Fruit fly (Drosophila melanogaster) whole organism: ENCODE measurements around the gene yem.

ENCODE experiments used
- CG8478 ChIP-seq: fragments of >200 bp; optimal IDR thresholded peaks from 2 replicates; lab custom pipeline; 2018; ENCODE audit warnings: inconsistent platforms
- Dll ChIP-seq: fragments of >200 bp; optimal IDR thresholded peaks from 2 replicates; lab custom pipeline; 2017
- EcR ChIP-seq, 2 experiments: fragments of >200 bp; optimal IDR thresholded peaks; 2 replicates each; lab custom pipeline; 2017; ENCODE audit warnings: missing biosample characterization in 2 of 2, missing genetic modification characterization in 2 of 2, missing genetic modification reagents in 2 of 2
- pan ChIP-seq: fragments of >200 bp; optimal IDR thresholded peaks from 2 replicates; lab custom pipeline; 2017
- psq ChIP-seq: fragments of >200 bp; optimal IDR thresholded peaks from 2 replicates; lab custom pipeline; 2017
- usp ChIP-seq: fragments of >200 bp; optimal IDR thresholded peaks from 2 replicates; lab custom pipeline; 2017; ENCODE audit warnings: missing biosample characterization, missing genetic modification characterization, mixed read lengths

DNA sequence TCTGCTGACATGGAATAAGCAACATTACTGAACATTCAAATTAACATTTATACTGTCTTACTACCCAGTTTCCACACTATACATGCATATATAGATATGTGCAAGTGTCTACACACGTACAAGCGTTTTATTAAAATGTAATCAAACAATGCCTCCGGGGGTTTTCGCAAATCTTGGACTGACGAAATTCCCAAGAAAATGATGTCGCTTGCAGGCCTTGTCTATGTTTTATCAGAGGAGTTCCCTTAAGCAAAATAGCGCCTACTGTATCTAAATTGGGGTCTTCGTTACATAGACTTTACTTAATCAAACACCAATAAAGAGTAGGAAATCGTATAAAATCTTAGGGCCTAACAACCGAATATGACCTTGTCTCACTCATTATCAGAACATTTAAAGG, 36.9 kb upstream of the yem start:
- no peak for TF ChIP-seq EcR (GFP tag; optimal IDR thresholded peaks at IDR 0.05; lab: Kevin White, UChicago)
- TF ChIP-seq psq (lab: Kevin White, UChicago), result no peak
- no peak for TF ChIP-seq usp
- no peak for TF ChIP-seq pan (lab: Kevin White, UChicago)
- no peak for TF ChIP-seq Dll (lab: Kevin White, UChicago)
- no peak for TF ChIP-seq CG8478 (lab: Kevin White, UChicago)
